Worm (Caenorhabditis elegans): Measurements from ENCODE around the gene B0252.1.
A peak's percentile ranks its signal among the peaks of the same experiment; 100 is the strongest.

Gene B0252.1

ce11 chrII:6951250-6951806 is 31.8 kb downstream of the B0252.1 start, which contains the start of the genes malt-1 and ceh-38 (continued):
- peak; percentile 100 for TF ChIP-seq ceh-48 (tag; optimal IDR thresholded peaks at IDR 0.05)
- no peak for TF ChIP-seq sox-4 (tag; optimal IDR thresholded peaks at IDR 0.05)
- TF ChIP-seq pha-4 (tag; optimal IDR thresholded peaks at IDR 0.05): no peak
- peak; percentile 51 for TF ChIP-seq rnt-1 (tag; optimal IDR thresholded peaks at IDR 0.05)
- TF ChIP-seq C08G9.2 (tag; optimal IDR thresholded peaks at IDR 0.05): no peak
- TF ChIP-seq ceh-19 (GFP tag; optimal IDR thresholded peaks at IDR 0.05): peak; percentile 56
- no peak for TF ChIP-seq zip-5 (tag; optimal IDR thresholded peaks at IDR 0.05)
- no peak for TF ChIP-seq ceh-45 (GFP tag; IDR thresholded peaks at IDR 0.05)
- TF ChIP-seq ceh-6 (GFP tag; optimal IDR thresholded peaks at IDR 0.05): peak; percentile 47
- TF ChIP-seq ceh-2 (tag; optimal IDR thresholded peaks at IDR 0.05): peak; percentile 56
- no peak for TF ChIP-seq tbx-7 (tag; optimal IDR thresholded peaks at IDR 0.05)
- TF ChIP-seq ttx-3 (tag; optimal IDR thresholded peaks at IDR 0.05): no peak
- peak; percentile 19 for TF ChIP-seq hlh-8 (tag; optimal IDR thresholded peaks at IDR 0.05)
- TF ChIP-seq eyg-1 (tag; optimal IDR thresholded peaks at IDR 0.05): no peak
- TF ChIP-seq unc-86 (tag; optimal IDR thresholded peaks at IDR 0.05): peak; percentile 47
- peak; percentile 51 for TF ChIP-seq elt-2 (tag; optimal IDR thresholded peaks at IDR 0.05)
- TF ChIP-seq fkh-10 (GFP tag; optimal IDR thresholded peaks at IDR 0.05): peak; percentile 3
- no peak for TF ChIP-seq gmeb-2 (tag; optimal IDR thresholded peaks at IDR 0.05)
- TF ChIP-seq unc-3 (GFP tag; conservative IDR thresholded peaks at IDR 0.05): no peak
- no peak for TF ChIP-seq unc-3 (tag; optimal IDR thresholded peaks at IDR 0.05)
- TF ChIP-seq ceh-22 (tag; optimal IDR thresholded peaks at IDR 0.05): no peak
- TF ChIP-seq F13H6.1 (tag; optimal IDR thresholded peaks at IDR 0.05): no peak
- TF ChIP-seq che-1 (tag; optimal IDR thresholded peaks at IDR 0.05): no peak
- TF ChIP-seq ceh-14 (tag; optimal IDR thresholded peaks at IDR 0.05): peak; percentile 36
- TF ChIP-seq pax-1 (tag; optimal IDR thresholded peaks at IDR 0.05): peak; percentile 69
- no peak for TF ChIP-seq npax-4 (tag; optimal IDR thresholded peaks at IDR 0.05)
- peak; percentile 84 for TF ChIP-seq tbx-2 (tag; optimal IDR thresholded peaks at IDR 0.05)
- no peak for TF ChIP-seq C38D4.7 (GFP tag; optimal IDR thresholded peaks at IDR 0.05)
- TF ChIP-seq fkh-6 (tag; optimal IDR thresholded peaks at IDR 0.05): no peak
- TF ChIP-seq syd-9 (tag; optimal IDR thresholded peaks at IDR 0.05): no peak
- no peak for TF ChIP-seq sdc-2 (tag; optimal IDR thresholded peaks at IDR 0.05)
- no peak for TF ChIP-seq ceh-9 (tag; optimal IDR thresholded peaks at IDR 0.05)
- TF ChIP-seq pat-9 (tag; optimal IDR thresholded peaks at IDR 0.05): no peak
- TF ChIP-seq elt-4 (tag; optimal IDR thresholded peaks at IDR 0.05): no peak
- no peak for TF ChIP-seq K02D7.2 (tag; optimal IDR thresholded peaks at IDR 0.05)
- no peak for TF ChIP-seq ceh-30 (tag; optimal IDR thresholded peaks at IDR 0.05)
- peak; percentile 92 for TF ChIP-seq hlh-30 (tag; optimal IDR thresholded peaks at IDR 0.05; ENCODE audit: insufficient read depth)

ce11 chrII:6955084-6955697 is 35.7 kb downstream of the B0252.1 start:
- TF ChIP-seq ref-2 (tag; optimal IDR thresholded peaks at IDR 0.05) (no peak), elt-2 (tag; optimal IDR thresholded peaks at IDR 0.05) (peak; percentile 55), unc-55 (GFP tag; optimal IDR thresholded peaks at IDR 0.05) (no peak), unc-86 (tag; optimal IDR thresholded peaks at IDR 0.05) (no peak), lin-11 (tag; optimal IDR thresholded peaks at IDR 0.05) (no peak), sdc-2 (tag; optimal IDR thresholded peaks at IDR 0.05) (no peak)

- TF ChIP-seq nhr-232 (tag; optimal IDR thresholded peaks at IDR 0.05) (no peak), ref-2 (tag; optimal IDR thresholded peaks at IDR 0.05) (no peak), ztf-16 (tag; optimal IDR thresholded peaks at IDR 0.05) (no peak), C38D4.7 (GFP tag; optimal IDR thresholded peaks at IDR 0.05) (no peak), hlh-13 (GFP tag; optimal IDR thresholded peaks at IDR 0.05) (no peak), hlh-30 (tag; optimal IDR thresholded peaks at IDR 0.05; ENCODE audit: insufficient read depth) (no peak), pha-4 (tag; optimal IDR thresholded peaks at IDR 0.05) (no peak), ceh-14 (tag; optimal IDR thresholded peaks at IDR 0.05) (no peak), T23F11.4 (GFP tag; optimal IDR thresholded peaks at IDR 0.05) (no peak), ceh-31 (tag; optimal IDR thresholded peaks at IDR 0.05) (no peak), rnt-1 (tag; optimal IDR thresholded peaks at IDR 0.05) (no peak), ceh-19 (GFP tag; optimal IDR thresholded peaks at IDR 0.05) (no peak), nhr-11 (tag; optimal IDR thresholded peaks at IDR 0.05) (no peak), elt-2 (tag; optimal IDR thresholded peaks at IDR 0.05) (no peak), ceh-2 (tag; optimal IDR thresholded peaks at IDR 0.05) (no peak)
Measured at ce11 chrII:6958136-6958535, 38.7 kb downstream of the B0252.1 start.
